Fruit fly (Drosophila melanogaster) whole organism, embryonic: ENCODE results near the gene Gk2.

Experiments
- Adf1 ChIP-seq: fragments of 200-800 bp; sonication (Bioruptor generic); IDR thresholded peaks from 2 replicates; pipeline ENCODE4 v1.3.6; 2022; ENCODE audit warnings: missing biosample characterization, missing genetic modification characterization
- BEAF-32 ChIP-seq: fragments of 200-800 bp; sonication (Bioruptor generic); optimal IDR thresholded peaks from 3 replicates; lab custom pipeline; 2017; ENCODE audit warnings: missing biosample characterization, missing genetic modification characterization, mild to moderate bottlenecking, moderate library complexity, missing genetic modification reagents
- CG10321 ChIP-seq: fragments of 200-800 bp; sonication (Bioruptor generic); IDR thresholded peaks from 2 replicates; pipeline ENCODE4 v1.3.6; 2022; ENCODE audit warnings: missing biosample characterization, missing genetic modification characterization
- CG10979 ChIP-seq: fragments of 200-800 bp; sonication (Bioruptor generic); optimal IDR thresholded peaks from 2 replicates; lab custom pipeline; 2018; ENCODE audit warnings: missing biosample characterization, mild to moderate bottlenecking, missing genetic modification characterization, moderate library complexity
- CG12299 ChIP-seq: fragments of 200-800 bp; sonication (Bioruptor generic); optimal IDR thresholded peaks from 2 replicates; lab custom pipeline; 2018; ENCODE audit warnings: missing biosample characterization, mild to moderate bottlenecking, missing genetic modification characterization
- CG13424 ChIP-seq: fragments of 200-800 bp; sonication (Bioruptor generic); optimal IDR thresholded peaks from 2 replicates; lab custom pipeline; 2019; ENCODE audit warnings: missing biosample characterization, mild to moderate bottlenecking, missing genetic modification characterization, moderate library complexity
- CG14667 ChIP-seq: fragments of 200-800 bp; sonication (Bioruptor generic); IDR thresholded peaks from 2 replicates; pipeline ENCODE4 v1.3.6; 2022; ENCODE audit warnings: missing biosample characterization, missing genetic modification characterization
- CG14860 ChIP-seq: fragments of 200-800 bp; sonication (Bioruptor generic); IDR thresholded peaks from 3 replicates; pipeline ENCODE4 v1.3.6; 2022; ENCODE audit warnings: missing biosample characterization, missing genetic modification characterization; ENCODE audit not compliant: partially characterized antibody
- CG2199 ChIP-seq: fragments of 200-800 bp; sonication (Bioruptor generic); IDR thresholded peaks from 3 replicates; pipeline ENCODE4 v1.3.6; 2022; ENCODE audit warnings: missing biosample characterization, missing genetic modification characterization
- CG2202 ChIP-seq: fragments of 200-800 bp; sonication (Bioruptor generic); optimal IDR thresholded peaks from 2 replicates; lab custom pipeline; 2018; ENCODE audit warnings: missing biosample characterization, mild to moderate bottlenecking, missing genetic modification characterization
- CG3995 ChIP-seq: fragments of 200-800 bp; sonication (Bioruptor generic); optimal IDR thresholded peaks from 3 replicates; lab custom pipeline; 2016; ENCODE audit warnings: missing biosample characterization, missing genetic modification characterization
- CG7786 ChIP-seq: fragments of 200-800 bp; sonication (Bioruptor generic); optimal IDR thresholded peaks from 2 replicates; lab custom pipeline; 2016; ENCODE audit warnings: missing biosample characterization, missing genetic modification characterization
- CG8290 ChIP-seq, 3 experiments: fragments of 200-800 bp; sonication (Bioruptor generic); optimal IDR thresholded peaks; 2 replicates each; lab custom pipeline; 2016 to 2019; ENCODE audit warnings: missing biosample characterization in 3 of 3, missing genetic modification characterization in 3 of 3, mild to moderate bottlenecking in 2 of 3, moderate library complexity in 1 of 3
- CG9797 ChIP-seq: fragments of 200-800 bp; sonication (Bioruptor generic); optimal IDR thresholded peaks from 3 replicates; lab custom pipeline; 2018; ENCODE audit warnings: missing biosample characterization, mild to moderate bottlenecking, missing genetic modification characterization
- Camta ChIP-seq: fragments of 200-800 bp; sonication (Bioruptor generic); optimal IDR thresholded peaks from 2 replicates; lab custom pipeline; 2016; ENCODE audit warnings: missing biosample characterization, missing genetic modification characterization
- CrebB ChIP-seq: fragments of 200-800 bp; sonication (Bioruptor generic); optimal IDR thresholded peaks from 3 replicates; lab custom pipeline; 2018; ENCODE audit warnings: missing biosample characterization, mild to moderate bottlenecking, missing genetic modification characterization
- Dip3 ChIP-seq: fragments of 200-800 bp; sonication (Bioruptor generic); optimal IDR thresholded peaks from 3 replicates; lab custom pipeline; 2016; ENCODE audit warnings: missing biosample characterization, missing genetic modification characterization
- Doc3 ChIP-seq: fragments of 200-800 bp; sonication (Bioruptor generic); IDR thresholded peaks from 3 replicates; pipeline ENCODE4 v1.3.6; 2022; ENCODE audit warnings: missing biosample characterization, missing genetic modification characterization; ENCODE audit not compliant: partially characterized antibody
- Dref ChIP-seq: fragments of 200-800 bp; sonication (Bioruptor generic); IDR thresholded peaks from 2 replicates; pipeline ENCODE4 v1.3.6; 2022; ENCODE audit warnings: missing biosample characterization, missing genetic modification characterization
- Eip74EF ChIP-seq, 2 experiments: fragments of 200-800 bp in 1 of 2; fragments of >200 bp in 1 of 2; sonication (Bioruptor generic) in 1 of 2; optimal IDR thresholded peaks; 2 replicates each; lab custom pipeline; 2017 to 2019; ENCODE audit warnings: missing biosample characterization in 2 of 2, missing genetic modification characterization in 2 of 2, mild to moderate bottlenecking in 1 of 2, moderate library complexity in 1 of 2
- Gsc ChIP-seq: fragments of 200-800 bp; sonication (Bioruptor generic); IDR thresholded peaks from 2 replicates; pipeline ENCODE4 v1.3.6; 2022; ENCODE audit warnings: missing biosample characterization, missing genetic modification characterization
- H15 ChIP-seq: fragments of 200-800 bp; sonication (Bioruptor generic); IDR thresholded peaks from 3 replicates; pipeline ENCODE4 v1.3.6; 2022; ENCODE audit warnings: missing biosample characterization, missing genetic modification characterization
- HHEX ChIP-seq: fragments of 200-800 bp; sonication (Bioruptor generic); optimal IDR thresholded peaks from 3 replicates; lab custom pipeline; 2017; ENCODE audit warnings: missing biosample characterization, mild to moderate bottlenecking, missing genetic modification characterization, missing genetic modification reagents
- Hmx ChIP-seq: fragments of 200-800 bp; sonication (Bioruptor generic); optimal IDR thresholded peaks from 2 replicates; lab custom pipeline; 2016; ENCODE audit warnings: missing biosample characterization, missing genetic modification characterization
- Hr3 ChIP-seq: fragments of 200-800 bp; sonication (Bioruptor generic); optimal IDR thresholded peaks from 3 replicates; lab custom pipeline; 2016; ENCODE audit warnings: missing biosample characterization, missing genetic modification characterization
- Hr39 ChIP-seq: fragments of >200 bp; optimal IDR thresholded peaks from 2 replicates; lab custom pipeline; 2017
- Hr51 ChIP-seq, 2 experiments: fragments of 200-800 bp; sonication (Bioruptor generic); optimal IDR thresholded peaks; 2 replicates in 1 of 2; 3 replicates in 1 of 2; lab custom pipeline; 2016 to 2018; ENCODE audit warnings: missing biosample characterization in 2 of 2, missing genetic modification characterization in 2 of 2, mild to moderate bottlenecking in 1 of 2, moderate library complexity in 1 of 2
- Hsf ChIP-seq: fragments of 200-800 bp; sonication (Bioruptor generic); optimal IDR thresholded peaks from 3 replicates; lab custom pipeline; 2016; ENCODE audit warnings: missing biosample characterization, missing genetic modification characterization
- MTF-1 ChIP-seq: fragments of 200-800 bp; sonication (Bioruptor generic); optimal IDR thresholded peaks from 2 replicates; lab custom pipeline; 2018; ENCODE audit warnings: missing biosample characterization, mild to moderate bottlenecking, missing genetic modification characterization, borderline replicate concordance
- Sin3A ChIP-seq: fragments of >200 bp; optimal IDR thresholded peaks from 2 replicates; lab custom pipeline; 2018
- Xbp1 ChIP-seq: fragments of 200-800 bp; sonication (Bioruptor generic); optimal IDR thresholded peaks from 3 replicates; lab custom pipeline; 2016; ENCODE audit warnings: missing biosample characterization, mild to moderate bottlenecking, missing genetic modification characterization
- az2 ChIP-seq: fragments of 200-800 bp; sonication (Bioruptor generic); optimal IDR thresholded peaks from 3 replicates; lab custom pipeline; 2016; ENCODE audit warnings: missing biosample characterization, missing genetic modification characterization
- chif ChIP-seq, 2 experiments: fragments of 200-800 bp; sonication (Bioruptor generic); optimal IDR thresholded peaks; 3 replicates each; lab custom pipeline; 2016; ENCODE audit warnings: missing biosample characterization in 2 of 2, missing genetic modification characterization in 2 of 2
- crp ChIP-seq, 2 experiments: fragments of 200-800 bp; sonication (Bioruptor generic); optimal IDR thresholded peaks; 2 replicates in 1 of 2; 3 replicates in 1 of 2; lab custom pipeline; 2017; ENCODE audit warnings: missing biosample characterization in 2 of 2, missing genetic modification characterization in 2 of 2, mild to moderate bottlenecking in 1 of 2, moderate library complexity in 1 of 2
- cwo ChIP-seq: fragments of 200-800 bp; sonication (Bioruptor generic); optimal IDR thresholded peaks from 3 replicates; lab custom pipeline; 2017; ENCODE audit warnings: missing biosample characterization, missing genetic modification characterization, mild to moderate bottlenecking, moderate library complexity, missing genetic modification reagents
- disco-r ChIP-seq: fragments of 200-800 bp; sonication (Bioruptor generic); optimal IDR thresholded peaks from 2 replicates; lab custom pipeline; 2016; ENCODE audit warnings: missing biosample characterization, missing genetic modification characterization
- dpn ChIP-seq, 2 experiments: fragments of 200-800 bp; sonication (Bioruptor generic); optimal IDR thresholded peaks; 3 replicates each; lab custom pipeline; 2016; ENCODE audit warnings: missing biosample characterization in 2 of 2, missing genetic modification characterization in 2 of 2
- eve ChIP-seq, 2 experiments: fragments of >200 bp; optimal IDR thresholded peaks; 2 replicates each; lab custom pipeline; 2017; ENCODE audit warnings: missing biosample characterization in 2 of 2, missing genetic modification characterization in 2 of 2
- fd64A ChIP-seq: fragments of 200-800 bp; sonication (Bioruptor generic); optimal IDR thresholded peaks from 3 replicates; lab custom pipeline; 2018; ENCODE audit warnings: missing biosample characterization, mild to moderate bottlenecking, missing genetic modification characterization
- fd96Cb ChIP-seq: fragments of 200-800 bp; sonication (Bioruptor generic); optimal IDR thresholded peaks from 2 replicates; lab custom pipeline; 2018; ENCODE audit warnings: missing biosample characterization, mild to moderate bottlenecking, missing genetic modification characterization, moderate library complexity
- fu2 ChIP-seq: fragments of 200-800 bp; sonication (Bioruptor generic); optimal IDR thresholded peaks from 2 replicates; lab custom pipeline; 2016; ENCODE audit warnings: missing biosample characterization, missing genetic modification characterization
- gcm ChIP-seq: fragments of 200-800 bp; sonication (Bioruptor generic); optimal IDR thresholded peaks from 2 replicates; lab custom pipeline; 2019; ENCODE audit warnings: missing biosample characterization, mild to moderate bottlenecking, missing genetic modification characterization, moderate library complexity
- h ChIP-seq: fragments of >200 bp; optimal IDR thresholded peaks from 2 replicates; lab custom pipeline; 2017
- knrl ChIP-seq: fragments of 200-800 bp; sonication (Bioruptor generic); IDR thresholded peaks from 3 replicates; pipeline ENCODE4 v1.3.6; 2022; ENCODE audit warnings: missing biosample characterization, missing genetic modification characterization; ENCODE audit not compliant: partially characterized antibody
- oc ChIP-seq: fragments of 200-800 bp; sonication (Bioruptor generic); optimal IDR thresholded peaks from 2 replicates; lab custom pipeline; 2018; ENCODE audit warnings: missing biosample characterization, mild to moderate bottlenecking, missing genetic modification characterization, moderate library complexity
- peb ChIP-seq: fragments of 200-800 bp; sonication (Bioruptor generic); IDR thresholded peaks from 2 replicates; pipeline ENCODE4 v1.3.6; 2022; ENCODE audit warnings: missing biosample characterization, missing genetic modification characterization
- sens-2 ChIP-seq: fragments of 200-800 bp; sonication (Bioruptor generic); IDR thresholded peaks from 2 replicates; pipeline ENCODE4 v1.3.6; 2022; ENCODE audit warnings: missing biosample characterization, missing genetic modification characterization
- slbo ChIP-seq: fragments of 200-800 bp; sonication (Bioruptor generic); IDR thresholded peaks from 2 replicates; pipeline ENCODE4 v1.3.6; 2022; ENCODE audit warnings: missing biosample characterization, missing genetic modification characterization
- slp2 ChIP-seq: fragments of 200-800 bp; sonication (Bioruptor generic); optimal IDR thresholded peaks from 2 replicates; lab custom pipeline; 2016; ENCODE audit warnings: missing biosample characterization, missing genetic modification characterization

The Gk2 gene

DNA sequence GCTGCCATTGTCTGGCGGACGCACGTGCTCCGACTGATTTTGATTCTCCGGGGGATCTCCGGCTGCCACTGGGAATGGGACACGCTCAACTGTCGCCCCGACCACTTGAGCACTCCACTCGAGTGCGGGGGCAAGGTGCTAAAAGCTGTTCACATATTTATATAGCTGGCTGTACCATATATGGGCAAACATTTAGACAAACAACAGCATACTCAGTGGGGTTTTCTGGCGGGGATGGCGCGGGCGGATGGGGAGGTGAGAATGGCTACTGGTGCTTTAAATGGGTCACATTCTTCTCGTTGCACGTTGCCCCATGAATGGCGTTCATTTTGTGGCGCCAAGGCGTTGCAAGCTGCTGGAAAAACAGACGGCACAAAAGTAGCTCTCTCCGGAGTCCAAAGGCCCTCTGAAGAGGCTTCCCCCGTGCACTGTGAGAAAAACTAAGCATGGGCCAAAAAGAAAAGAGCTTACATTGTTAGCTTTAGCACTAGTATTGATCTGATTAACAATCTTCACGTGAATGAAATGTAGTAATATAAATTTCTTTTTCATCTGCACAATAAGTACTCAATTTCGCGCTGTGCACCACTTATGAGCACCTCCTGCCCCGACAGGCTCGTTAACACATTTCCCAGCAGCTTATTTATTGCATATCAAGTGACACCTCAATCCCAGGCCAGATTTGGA, 47.3 kb upstream of the Gk2 start (continued):
- TF ChIP-seq chif (GFP tag; optimal IDR thresholded peaks at IDR 0.05; lab: Kevin White, UChicago) (peak in 1 of 2 experiments; percentile 30), CG3995 (GFP tag; lab: Kevin White, UChicago) (no peak), Hr3 (GFP tag; lab: Kevin White, UChicago) (peak; percentile 3), crp (GFP tag; optimal IDR thresholded peaks at IDR 0.05; lab: Kevin White, UChicago) (no peak), CG2199 (GFP tag; lab: Robert Waterston, UW) (no peak), BEAF-32 (GFP tag; lab: Kevin White, UChicago) (no peak), fu2 (GFP tag; lab: Kevin White, UChicago) (no peak), CG10979 (tag; lab: Kevin White, UChicago) (peak; percentile 67), Sin3A (lab: Kevin White, UChicago) (no peak), HHEX (peak; percentile 52), dpn (GFP tag; optimal IDR thresholded peaks at IDR 0.05; lab: Kevin White, UChicago) (peak in 1 of 2 experiments; percentile 4), eve (GFP tag; optimal IDR thresholded peaks at IDR 0.05; lab: Kevin White, UChicago) (no peak), CrebB (no peak), Eip74EF (GFP tag; optimal IDR thresholded peaks at IDR 0.05; lab: Kevin White, UChicago) (no peak), CG2202 (tag; lab: Kevin White, UChicago) (peak; percentile 36), gcm (no peak), CG9797 (GFP tag; lab: Kevin White, UChicago) (no peak), H15 (GFP tag; lab: Robert Waterston, UW) (peak; percentile 40; the same call in 1 of the 3 replicates), Hsf (GFP tag; lab: Kevin White, UChicago) (no peak), CG10321 (GFP tag; lab: Robert Waterston, UW) (no peak), oc (no peak), CG8290 (GFP tag; optimal IDR thresholded peaks at IDR 0.05; lab: Kevin White, UChicago) (no peak), CG8290 (tag; optimal IDR thresholded peaks at IDR 0.05; lab: Kevin White, UChicago) (peak in 1 of 2 experiments; percentile 6), Dip3 (GFP tag; lab: Kevin White, UChicago) (no peak), CG13424 (tag; lab: Kevin White, UChicago) (no peak), fd96Cb (peak; percentile 49), Dref (GFP tag; lab: Robert Waterston, UW) (0 out of 2 replicates have a peak, but pooled peaks have one; percentile 8), Camta (GFP tag; lab: Kevin White, UChicago) (peak; percentile 1), Doc3 (GFP tag; lab: Robert Waterston, UW) (no peak), slbo (GFP tag; lab: Robert Waterston, UW) (peak; percentile 28; the same call in 1 of the 2 replicates), CG7786 (GFP tag; lab: Kevin White, UChicago) (no peak), CG12299 (no peak), Hr51 (GFP tag; optimal IDR thresholded peaks at IDR 0.05; lab: Kevin White, UChicago) (no peak), peb (GFP tag; lab: Robert Waterston, UW) (no peak), slp2 (GFP tag; lab: Kevin White, UChicago) (no peak), Adf1 (no peak), CG14667 (GFP tag; lab: Robert Waterston, UW) (peak; percentile 9; the same call in 1 of the 2 replicates), cwo (GFP tag; lab: Kevin White, UChicago) (no peak), Hmx (GFP tag; lab: Kevin White, UChicago) (no peak), MTF-1 (GFP tag; lab: Kevin White, UChicago) (peak; percentile 62), Hr39 (no peak), az2 (GFP tag; lab: Kevin White, UChicago) (peak; percentile 30), sens-2 (no peak), Xbp1 (peak; percentile 20), CG14860 (no peak), Gsc (GFP tag; lab: Robert Waterston, UW) (peak; percentile 15; the same call in 1 of the 2 replicates), knrl (GFP tag; lab: Robert Waterston, UW) (no peak), h (lab: Kevin White, UChicago) (no peak), fd64A (GFP tag; lab: Kevin White, UChicago) (peak; percentile 61), disco-r (no peak)
